Fruit fly (Drosophila melanogaster) whole organism, embryonic: ENCODE measurements around the gene Cp16.

Experiments used
- B-H1 ChIP-seq: fragments of 200-800 bp; sonication (Bioruptor generic); IDR thresholded peaks from 3 replicates; pipeline ENCODE4 v1.3.6; 2022; ENCODE audit warnings: missing biosample characterization, missing genetic modification characterization
- BtbVII ChIP-seq: fragments of 200-800 bp; sonication (Bioruptor generic); optimal IDR thresholded peaks from 3 replicates; lab custom pipeline; 2017; ENCODE audit warnings: missing biosample characterization, mild to moderate bottlenecking, missing genetic modification characterization
- CG10321 ChIP-seq: fragments of 200-800 bp; sonication (Bioruptor generic); IDR thresholded peaks from 2 replicates; pipeline ENCODE4 v1.3.6; 2022; ENCODE audit warnings: missing biosample characterization, missing genetic modification characterization
- CG11695 ChIP-seq: fragments of 200-800 bp; sonication (Bioruptor generic); IDR thresholded peaks from 3 replicates; pipeline ENCODE4 v1.3.6; 2022; ENCODE audit warnings: missing biosample characterization, missing genetic modification characterization
- CG12659 ChIP-seq: fragments of 200-800 bp; sonication (Bioruptor generic); optimal IDR thresholded peaks from 3 replicates; lab custom pipeline; 2017; ENCODE audit warnings: mild to moderate bottlenecking, missing biosample characterization, missing genetic modification reagents, missing genetic modification characterization
- CG12769 ChIP-seq: fragments of 200-800 bp; sonication (Bioruptor generic); optimal IDR thresholded peaks from 2 replicates; lab custom pipeline; 2019; ENCODE audit warnings: missing biosample characterization, mild to moderate bottlenecking, missing genetic modification characterization, moderate library complexity
- CG1529 ChIP-seq: fragments of 200-800 bp; sonication (Bioruptor generic); optimal IDR thresholded peaks from 3 replicates; lab custom pipeline; 2018; ENCODE audit warnings: missing biosample characterization, missing genetic modification characterization
- CG15601 ChIP-seq: fragments of 200-800 bp; sonication (Bioruptor generic); optimal IDR thresholded peaks from 3 replicates; lab custom pipeline; 2019; ENCODE audit warnings: missing biosample characterization, mild to moderate bottlenecking, missing genetic modification characterization, moderate library complexity
- CG18599 ChIP-seq: fragments of 200-800 bp; sonication (Bioruptor generic); optimal IDR thresholded peaks from 3 replicates; lab custom pipeline; 2017; ENCODE audit warnings: missing biosample characterization, missing genetic modification characterization, mild to moderate bottlenecking, moderate library complexity, missing genetic modification reagents
- CG18764 ChIP-seq: fragments of 200-800 bp; sonication (Bioruptor generic); optimal IDR thresholded peaks from 3 replicates; lab custom pipeline; 2016; ENCODE audit warnings: missing biosample characterization, missing genetic modification characterization
- CG2199 ChIP-seq: fragments of 200-800 bp; sonication (Bioruptor generic); IDR thresholded peaks from 3 replicates; pipeline ENCODE4 v1.3.6; 2022; ENCODE audit warnings: missing biosample characterization, missing genetic modification characterization
- CG33213 ChIP-seq: fragments of 200-800 bp; sonication (Bioruptor generic); optimal IDR thresholded peaks from 3 replicates; lab custom pipeline; 2016; ENCODE audit warnings: missing biosample characterization, missing genetic modification characterization
- CG3407 ChIP-seq: fragments of 200-800 bp; sonication (Bioruptor generic); optimal IDR thresholded peaks from 2 replicates; lab custom pipeline; 2018; ENCODE audit warnings: missing biosample characterization, mild to moderate bottlenecking, missing genetic modification characterization
- CG6683 ChIP-seq: fragments of 200-800 bp; sonication (Bioruptor generic); optimal IDR thresholded peaks from 2 replicates; lab custom pipeline; 2017; ENCODE audit warnings: missing biosample characterization, mild to moderate bottlenecking, missing genetic modification characterization, missing genetic modification reagents
- CG7839 ChIP-seq: fragments of 200-800 bp; sonication (Bioruptor generic); optimal IDR thresholded peaks from 3 replicates; lab custom pipeline; 2018; ENCODE audit warnings: missing biosample characterization, mild to moderate bottlenecking, missing genetic modification characterization, moderate library complexity
- CG8281 ChIP-seq: fragments of 200-800 bp; sonication (Bioruptor generic); optimal IDR thresholded peaks from 2 replicates; lab custom pipeline; 2018; ENCODE audit warnings: missing biosample characterization, mild to moderate bottlenecking, missing genetic modification characterization, moderate library complexity
- CG8290 ChIP-seq, 3 experiments: fragments of 200-800 bp; sonication (Bioruptor generic); optimal IDR thresholded peaks; 2 replicates each; lab custom pipeline; 2016 to 2019; ENCODE audit warnings: missing biosample characterization in 3 of 3, missing genetic modification characterization in 3 of 3, mild to moderate bottlenecking in 2 of 3, moderate library complexity in 1 of 3
- CG8924 ChIP-seq: fragments of 200-800 bp; optimal IDR thresholded peaks from 3 replicates; lab custom pipeline; 2019; ENCODE audit warnings: missing biosample characterization, mild to moderate bottlenecking, missing genetic modification characterization, moderate library complexity
- CG9215 ChIP-seq: fragments of 200-800 bp; sonication (Bioruptor generic); IDR thresholded peaks from 2 replicates; pipeline ENCODE4 v1.3.6; 2022; ENCODE audit warnings: missing biosample characterization, missing genetic modification characterization
- CrebB ChIP-seq: fragments of 200-800 bp; sonication (Bioruptor generic); optimal IDR thresholded peaks from 3 replicates; lab custom pipeline; 2018; ENCODE audit warnings: missing biosample characterization, mild to moderate bottlenecking, missing genetic modification characterization
- D19A ChIP-seq: fragments of 200-800 bp; optimal IDR thresholded peaks from 3 replicates; lab custom pipeline; 2019; ENCODE audit warnings: missing biosample characterization, mild to moderate bottlenecking, missing genetic modification characterization, moderate library complexity
- Dp ChIP-seq: fragments of 200-800 bp; sonication (Bioruptor generic); optimal IDR thresholded peaks from 2 replicates; lab custom pipeline; 2018; ENCODE audit warnings: missing biosample characterization, mild to moderate bottlenecking, missing genetic modification characterization, moderate library complexity
- Fer2 ChIP-seq: fragments of 200-800 bp; sonication (Bioruptor generic); optimal IDR thresholded peaks from 2 replicates; lab custom pipeline; 2018; ENCODE audit warnings: missing biosample characterization, mild to moderate bottlenecking, missing genetic modification characterization, moderate library complexity
- HmgZ ChIP-seq: fragments of 200-800 bp; sonication (Bioruptor generic); optimal IDR thresholded peaks from 2 replicates; lab custom pipeline; 2018; ENCODE audit warnings: missing biosample characterization, mild to moderate bottlenecking, missing genetic modification characterization
- Hr78 ChIP-seq, 2 experiments: fragments of 200-800 bp in 1 of 2; fragments of >200 bp in 1 of 2; sonication (Bioruptor generic) in 1 of 2; optimal IDR thresholded peaks; 2 replicates each; lab custom pipeline; 2017 to 2019; ENCODE audit warnings: missing biosample characterization in 2 of 2, missing genetic modification characterization in 2 of 2, mild to moderate bottlenecking in 1 of 2, moderate library complexity in 1 of 2
- Lhr ChIP-seq: fragments of 200-800 bp; sonication (Bioruptor generic); optimal IDR thresholded peaks from 3 replicates; lab custom pipeline; 2017; ENCODE audit warnings: mild to moderate bottlenecking, missing biosample characterization, missing genetic modification reagents, missing genetic modification characterization
- Lim3 ChIP-seq: fragments of 200-800 bp; sonication (Bioruptor generic); IDR thresholded peaks from 2 replicates; pipeline ENCODE4 v1.3.6; 2022; ENCODE audit warnings: missing biosample characterization, missing genetic modification characterization
- Max ChIP-seq: fragments of 200-800 bp; sonication (Bioruptor generic); optimal IDR thresholded peaks from 2 replicates; lab custom pipeline; 2016; ENCODE audit warnings: missing biosample characterization, mild to moderate bottlenecking, missing genetic modification characterization
- Meics ChIP-seq: fragments of 200-800 bp; sonication (Bioruptor generic); optimal IDR thresholded peaks from 2 replicates; lab custom pipeline; 2017; ENCODE audit warnings: missing biosample characterization, mild to moderate bottlenecking, missing genetic modification characterization
- Nf-YC ChIP-seq: fragments of 200-800 bp; optimal IDR thresholded peaks from 3 replicates; lab custom pipeline; 2019; ENCODE audit warnings: missing biosample characterization, mild to moderate bottlenecking, missing genetic modification characterization, moderate library complexity
- Sox102F ChIP-seq: fragments of 200-800 bp; sonication (Bioruptor generic); optimal IDR thresholded peaks from 2 replicates; lab custom pipeline; 2018; ENCODE audit warnings: missing biosample characterization, mild to moderate bottlenecking, missing genetic modification characterization, moderate library complexity
- Vsx1 ChIP-seq: fragments of 200-800 bp; sonication (Bioruptor generic); optimal IDR thresholded peaks from 2 replicates; lab custom pipeline; 2017; ENCODE audit warnings: missing biosample characterization, mild to moderate bottlenecking, missing genetic modification characterization, missing genetic modification reagents
- Xrp1 ChIP-seq: fragments of 200-800 bp; sonication (Bioruptor generic); IDR thresholded peaks from 2 replicates; pipeline ENCODE4 v1.3.6; 2022; ENCODE audit warnings: missing biosample characterization, missing genetic modification characterization
- YL-1 ChIP-seq: fragments of 200-800 bp; sonication (Bioruptor generic); optimal IDR thresholded peaks from 3 replicates; lab custom pipeline; 2017; ENCODE audit warnings: missing biosample characterization, mild to moderate bottlenecking, missing genetic modification characterization
- az2 ChIP-seq: fragments of 200-800 bp; sonication (Bioruptor generic); optimal IDR thresholded peaks from 3 replicates; lab custom pipeline; 2016; ENCODE audit warnings: missing biosample characterization, missing genetic modification characterization
- bcd ChIP-seq: fragments of 200-800 bp; sonication (Bioruptor generic); optimal IDR thresholded peaks from 2 replicates; lab custom pipeline; 2017; ENCODE audit warnings: missing biosample characterization, mild to moderate bottlenecking, missing genetic modification characterization
- bowl ChIP-seq: fragments of 200-800 bp; sonication (Bioruptor generic); IDR thresholded peaks from 2 replicates; pipeline ENCODE4 v1.3.6; 2022; ENCODE audit warnings: missing biosample characterization, missing genetic modification characterization
- bsh ChIP-seq, 2 experiments: fragments of 200-800 bp; sonication (Bioruptor generic); optimal IDR thresholded peaks; 2 replicates each; lab custom pipeline; 2017 to 2018; ENCODE audit warnings: mild to moderate bottlenecking in 2 of 2, missing biosample characterization in 2 of 2, missing genetic modification characterization in 2 of 2, moderate library complexity in 1 of 2
- caup ChIP-seq: fragments of 200-800 bp; sonication (Bioruptor generic); optimal IDR thresholded peaks from 3 replicates; lab custom pipeline; 2017; ENCODE audit warnings: missing biosample characterization, mild to moderate bottlenecking, missing genetic modification characterization, moderate library complexity; ENCODE audit not compliant: severe bottlenecking
- chinmo ChIP-seq: fragments of 200-800 bp; sonication (Bioruptor generic); IDR thresholded peaks from 4 replicates; pipeline ENCODE4 v1.3.6; 2022; ENCODE audit warnings: missing biosample characterization, missing genetic modification characterization; ENCODE audit not compliant: partially characterized antibody
- dmrt11E ChIP-seq: fragments of 200-800 bp; sonication (Bioruptor generic); optimal IDR thresholded peaks from 3 replicates; lab custom pipeline; 2018; ENCODE audit warnings: missing biosample characterization, mild to moderate bottlenecking, missing genetic modification characterization, moderate library complexity
- hkb ChIP-seq, 2 experiments: fragments of 200-800 bp in 1 of 2; fragments of >200 bp in 1 of 2; sonication (Bioruptor generic) in 1 of 2; IDR thresholded peaks in 1 of 2; optimal IDR thresholded peaks in 1 of 2; 2 replicates each; pipeline versions ENCODE4 v1.3.6 to Lab custom; 2017 to 2022; ENCODE audit warnings: missing biosample characterization in 1 of 2, missing genetic modification characterization in 1 of 2
- mld ChIP-seq: fragments of 200-800 bp; sonication (Bioruptor generic); IDR thresholded peaks from 3 replicates; pipeline ENCODE4 v1.3.6; 2022; ENCODE audit warnings: missing biosample characterization, missing genetic modification characterization; ENCODE audit not compliant: partially characterized antibody
- pfk ChIP-seq: fragments of 200-800 bp; sonication (Bioruptor generic); optimal IDR thresholded peaks from 2 replicates; lab custom pipeline; 2018; ENCODE audit warnings: missing biosample characterization, mild to moderate bottlenecking, missing genetic modification characterization, moderate library complexity
- pum ChIP-seq: fragments of 200-800 bp; sonication (Bioruptor generic); optimal IDR thresholded peaks from 2 replicates; lab custom pipeline; 2016; ENCODE audit warnings: missing biosample characterization, missing genetic modification characterization
- seq ChIP-seq: fragments of 200-800 bp; sonication (Bioruptor generic); IDR thresholded peaks from 2 replicates; pipeline ENCODE4 v1.3.6; 2022; ENCODE audit warnings: missing biosample characterization, missing genetic modification characterization
- ssp ChIP-seq: fragments of 200-800 bp; sonication (Bioruptor generic); IDR thresholded peaks from 2 replicates; pipeline ENCODE4 v1.3.6; 2022; ENCODE audit warnings: missing biosample characterization, missing genetic modification characterization
- tgo ChIP-seq: fragments of 200-800 bp; sonication (Bioruptor generic); IDR thresholded peaks from 3 replicates; pipeline ENCODE4 v1.3.6; 2022; ENCODE audit warnings: missing biosample characterization, missing genetic modification characterization
- trem ChIP-seq: fragments of 200-800 bp; optimal IDR thresholded peaks from 3 replicates; lab custom pipeline; 2019; ENCODE audit warnings: missing biosample characterization, mild to moderate bottlenecking, missing genetic modification characterization, moderate library complexity

Gene Cp16

dm6 chr3L:8765493-8765892 is 33.7 kb downstream of the Cp16 start (continued):
- TF ChIP-seq CG18764 (no peak), CG18599 (GFP tag; lab: Kevin White, UChicago) (no peak), Meics (no peak), CG8290 (GFP tag; optimal IDR thresholded peaks at IDR 0.05; lab: Kevin White, UChicago) (no peak), CG8290 (tag; optimal IDR thresholded peaks at IDR 0.05; lab: Kevin White, UChicago) (no peak), YL-1 (no peak), CG15601 (no peak), bsh (GFP tag; optimal IDR thresholded peaks at IDR 0.05; lab: Kevin White, UChicago) (peak in 1 of 2 experiments; percentile 81), mld (GFP tag; lab: Robert Waterston, UW) (no peak), dmrt11E (tag; lab: Kevin White, UChicago) (peak; percentile 37), Lhr (GFP tag; lab: Kevin White, UChicago) (no peak), pum (GFP tag; lab: Kevin White, UChicago) (no peak), CG9215 (no peak), CG7839 (no peak), CG11695 (GFP tag; lab: Robert Waterston, UW) (no peak; the same call in 2 of the 3 replicates), CG3407 (GFP tag; lab: Kevin White, UChicago) (no peak), az2 (GFP tag; lab: Kevin White, UChicago) (no peak), Max (no peak), bowl (GFP tag; lab: Robert Waterston, UW) (peak; percentile 40; the same call in 1 of the 2 replicates), Sox102F (peak; percentile 6), bcd (GFP tag; lab: Kevin White, UChicago) (no peak), Hr78 (GFP tag; optimal IDR thresholded peaks at IDR 0.05; lab: Kevin White, UChicago) (peak in 1 of 2 experiments; percentile 42), CG2199 (no peak), CG10321 (GFP tag; lab: Robert Waterston, UW) (no peak), trem (no peak), CG1529 (no peak), CG8281 (tag; lab: Kevin White, UChicago) (no peak), CG12659 (GFP tag; lab: Kevin White, UChicago) (no peak), pfk (no peak), CG8924 (no peak), Dp (no peak), caup (GFP tag; lab: Kevin White, UChicago) (no peak), CG6683 (GFP tag; lab: Kevin White, UChicago) (no peak), Lim3 (peak; percentile 42), BtbVII (GFP tag; lab: Kevin White, UChicago) (no peak), B-H1 (GFP tag; lab: Robert Waterston, UW) (peak; percentile 13; the same call in 2 of the 3 replicates), HmgZ (tag; lab: Kevin White, UChicago) (no peak), CrebB (no peak), chinmo (no peak), Xrp1 (GFP tag; lab: Robert Waterston, UW) (peak; percentile 67), D19A (no peak), Nf-YC (tag; lab: Kevin White, UChicago) (no peak), hkb (optimal IDR thresholded peaks at IDR 0.05; lab: Kevin White, UChicago) (no peak), hkb (GFP tag; IDR thresholded peaks at IDR 0.05; lab: Robert Waterston, UW) (peak; percentile 31), Vsx1 (GFP tag; lab: Kevin White, UChicago) (no peak), tgo (GFP tag; lab: Robert Waterston, UW) (peak; percentile 6), CG33213 (no peak), ssp (GFP tag; lab: Robert Waterston, UW) (no peak), seq (peak; percentile 9), CG12769 (tag; lab: Kevin White, UChicago) (no peak), Fer2 (tag; lab: Kevin White, UChicago) (no peak)
